Worm (Caenorhabditis elegans) whole organism, mixed stage, embryonic: ENCODE data around the gene K09A11.1.

Source experiments
- bed-3 ChIP-seq: fragments of 200-800 bp; sonication (Bioruptor generic); optimal IDR thresholded peaks from 3 replicates; lab custom pipeline; 2018; ENCODE audit warnings: mild to moderate bottlenecking, missing genetic modification characterization, moderate library complexity, missing compliant biosample characterization
- flh-1 ChIP-seq: fragments of 200-800 bp; sonication (Bioruptor generic); optimal IDR thresholded peaks from 2 replicates; lab custom pipeline; 2018; ENCODE audit warnings: mild to moderate bottlenecking, missing genetic modification characterization, moderate library complexity, missing compliant biosample characterization
- lin-32 ChIP-seq: fragments of 200-800 bp; sonication (Bioruptor generic); optimal IDR thresholded peaks from 2 replicates; lab custom pipeline; 2018; ENCODE audit warnings: mild to moderate bottlenecking, missing genetic modification characterization, missing compliant biosample characterization
- nhr-2 ChIP-seq: fragments of 150-350 bp; optimal IDR thresholded peaks from 2 replicates; lab custom pipeline; 2014; ENCODE audit warnings: missing biosample characterization, missing genetic modification characterization
- nhr-28 ChIP-seq: fragments of 150-350 bp; optimal IDR thresholded peaks from 2 replicates; lab custom pipeline; 2014; ENCODE audit warnings: missing biosample characterization, missing genetic modification characterization
- pha-4 ChIP-seq: fragments of 150-350 bp; optimal IDR thresholded peaks from 2 replicates; lab custom pipeline; 2018; ENCODE audit warnings: missing biosample characterization, missing genetic modification reagents, missing genetic modification characterization
- unc-62 ChIP-seq: fragments of 150-350 bp; optimal IDR thresholded peaks from 2 replicates; lab custom pipeline; 2014; ENCODE audit warnings: missing biosample characterization, missing genetic modification reagents, missing genetic modification characterization
- ztf-11 ChIP-seq: fragments of 150-350 bp; optimal IDR thresholded peaks from 2 replicates; lab custom pipeline; 2014; ENCODE audit warnings: missing biosample characterization, missing genetic modification characterization

DNA sequence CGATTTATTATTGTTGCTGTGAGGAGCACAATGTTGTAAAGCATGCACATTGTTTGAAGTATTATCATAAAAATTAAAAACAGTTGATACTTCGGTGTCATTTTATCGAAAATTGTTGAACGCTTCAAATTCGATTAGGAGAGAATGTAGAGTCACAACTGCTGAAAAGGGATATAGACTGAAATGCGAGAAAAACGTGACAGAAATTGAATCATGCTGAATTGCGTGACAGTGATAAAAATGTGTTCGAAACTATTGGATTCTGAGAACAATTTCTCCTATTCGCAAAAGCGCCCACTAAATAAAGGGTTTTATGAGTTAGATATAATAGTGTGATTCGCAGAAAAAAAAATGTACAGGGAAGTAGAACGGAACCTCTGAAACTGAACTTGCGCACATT, 46.5 kb downstream of the K09A11.1 start, which contains the start of gene srxa-8:
- TF ChIP-seq unc-62, result no peak
- TF ChIP-seq bed-3 (GFP tag; lab: Kevin White, UChicago), result no peak
- no peak for TF ChIP-seq ztf-11 (tag; lab: Kevin White, UChicago)
- TF ChIP-seq pha-4 (tag; lab: Kevin White, UChicago), result no peak
- no peak for TF ChIP-seq lin-32 (GFP tag; lab: Kevin White, UChicago)
- no peak for TF ChIP-seq nhr-28
- no peak for TF ChIP-seq nhr-2 (tag; lab: Kevin White, UChicago)
- TF ChIP-seq flh-1 (GFP tag; lab: Kevin White, UChicago), result no peak
